Fruit fly (Drosophila melanogaster) whole organism, embryonic: ENCODE data around the gene Gorab.

Source experiments
- BEAF-32 ChIP-seq: fragments of 200-800 bp; sonication (Bioruptor generic); optimal IDR thresholded peaks from 3 replicates; lab custom pipeline; 2017; ENCODE audit warnings: missing biosample characterization, missing genetic modification characterization, mild to moderate bottlenecking, moderate library complexity, missing genetic modification reagents
- Bgb ChIP-seq: fragments of 200-800 bp; sonication (Bioruptor generic); IDR thresholded peaks from 2 replicates; pipeline ENCODE4 v1.3.6; 2022; ENCODE audit warnings: missing biosample characterization, missing genetic modification characterization; ENCODE audit not compliant: partially characterized antibody
- CG10321 ChIP-seq: fragments of 200-800 bp; sonication (Bioruptor generic); IDR thresholded peaks from 2 replicates; pipeline ENCODE4 v1.3.6; 2022; ENCODE audit warnings: missing biosample characterization, missing genetic modification characterization
- CG10431 ChIP-seq: fragments of 200-800 bp; sonication (Bioruptor generic); optimal IDR thresholded peaks from 3 replicates; lab custom pipeline; 2018; ENCODE audit warnings: missing biosample characterization, mild to moderate bottlenecking, missing genetic modification characterization
- CG11085 ChIP-seq: fragments of 200-800 bp; sonication (Bioruptor generic); IDR thresholded peaks from 2 replicates; pipeline ENCODE4 v1.3.6; 2022; ENCODE audit warnings: missing biosample characterization, missing genetic modification characterization
- CG12155 ChIP-seq: fragments of 200-800 bp; sonication (Bioruptor generic); optimal IDR thresholded peaks from 3 replicates; lab custom pipeline; 2016; ENCODE audit warnings: missing biosample characterization, missing genetic modification characterization
- CG13123 ChIP-seq: fragments of 200-800 bp; sonication (Bioruptor generic); optimal IDR thresholded peaks from 2 replicates; lab custom pipeline; 2016; ENCODE audit warnings: missing biosample characterization, missing genetic modification characterization
- CG13894 ChIP-seq: fragments of 200-800 bp; sonication (Bioruptor generic); optimal IDR thresholded peaks from 3 replicates; lab custom pipeline; 2018; ENCODE audit warnings: missing biosample characterization, mild to moderate bottlenecking, missing genetic modification characterization, moderate library complexity
- CG14710 ChIP-seq: fragments of 200-800 bp; sonication (Bioruptor generic); optimal IDR thresholded peaks from 3 replicates; lab custom pipeline; 2019; ENCODE audit warnings: missing biosample characterization, mild to moderate bottlenecking, missing genetic modification characterization, moderate library complexity
- CG1603 ChIP-seq: fragments of 200-800 bp; sonication (Bioruptor generic); optimal IDR thresholded peaks from 2 replicates; lab custom pipeline; 2019; ENCODE audit warnings: missing biosample characterization, mild to moderate bottlenecking, missing genetic modification characterization, moderate library complexity
- CG18619 ChIP-seq: fragments of 200-800 bp; sonication (Bioruptor generic); optimal IDR thresholded peaks from 3 replicates; lab custom pipeline; 2017; ENCODE audit warnings: missing biosample characterization, mild to moderate bottlenecking, missing genetic modification characterization
- CG2120 ChIP-seq: fragments of 200-800 bp; sonication (Bioruptor generic); optimal IDR thresholded peaks from 3 replicates; lab custom pipeline; 2016; ENCODE audit warnings: missing biosample characterization, missing genetic modification characterization
- CG32772 ChIP-seq: fragments of 200-800 bp; sonication (Bioruptor generic); IDR thresholded peaks from 2 replicates; pipeline ENCODE4 v1.3.6; 2022; ENCODE audit warnings: missing biosample characterization, missing genetic modification characterization
- CG33557 ChIP-seq: fragments of 200-800 bp; sonication (Bioruptor generic); optimal IDR thresholded peaks from 2 replicates; lab custom pipeline; 2019; ENCODE audit warnings: missing biosample characterization, mild to moderate bottlenecking, missing genetic modification characterization, moderate library complexity
- CG34224 ChIP-seq: fragments of 200-800 bp; sonication (Bioruptor generic); IDR thresholded peaks from 3 replicates; pipeline ENCODE4 v1.3.6; 2022; ENCODE audit warnings: missing biosample characterization, missing genetic modification characterization; ENCODE audit not compliant: partially characterized antibody
- CrebB ChIP-seq: fragments of 200-800 bp; sonication (Bioruptor generic); optimal IDR thresholded peaks from 3 replicates; lab custom pipeline; 2018; ENCODE audit warnings: missing biosample characterization, mild to moderate bottlenecking, missing genetic modification characterization
- D19B ChIP-seq: fragments of 200-800 bp; sonication (Bioruptor generic); optimal IDR thresholded peaks from 2 replicates; lab custom pipeline; 2017; ENCODE audit warnings: missing biosample characterization, mild to moderate bottlenecking, missing genetic modification characterization
- Dad ChIP-seq: fragments of 200-800 bp; sonication (Bioruptor generic); optimal IDR thresholded peaks from 3 replicates; lab custom pipeline; 2016; ENCODE audit warnings: missing biosample characterization, missing genetic modification characterization
- Dll ChIP-seq: fragments of 200-800 bp; sonication (Bioruptor generic); IDR thresholded peaks from 4 replicates; pipeline ENCODE4 v1.3.6; 2022; ENCODE audit warnings: missing biosample characterization, missing genetic modification characterization; ENCODE audit not compliant: partially characterized antibody
- Drgx ChIP-seq: fragments of 200-800 bp; sonication (Bioruptor generic); IDR thresholded peaks from 2 replicates; pipeline ENCODE4 v1.3.6; 2022; ENCODE audit warnings: missing biosample characterization, missing genetic modification characterization
- Fer1 ChIP-seq: fragments of 200-800 bp; sonication (Bioruptor generic); optimal IDR thresholded peaks from 2 replicates; lab custom pipeline; 2017; ENCODE audit warnings: missing biosample characterization, mild to moderate bottlenecking, missing genetic modification characterization
- HHEX ChIP-seq: fragments of 200-800 bp; sonication (Bioruptor generic); optimal IDR thresholded peaks from 3 replicates; lab custom pipeline; 2017; ENCODE audit warnings: missing biosample characterization, mild to moderate bottlenecking, missing genetic modification characterization, missing genetic modification reagents
- HLH3B ChIP-seq: fragments of 200-800 bp; sonication (Bioruptor generic); IDR thresholded peaks from 2 replicates; pipeline ENCODE4 v1.3.6; 2022; ENCODE audit warnings: missing biosample characterization, missing genetic modification characterization
- HmgZ ChIP-seq: fragments of 200-800 bp; sonication (Bioruptor generic); optimal IDR thresholded peaks from 2 replicates; lab custom pipeline; 2018; ENCODE audit warnings: missing biosample characterization, mild to moderate bottlenecking, missing genetic modification characterization
- NFAT ChIP-seq: fragments of 200-800 bp; sonication (Bioruptor generic); IDR thresholded peaks from 2 replicates; pipeline ENCODE4 v1.3.6; 2022; ENCODE audit warnings: missing biosample characterization, missing genetic modification characterization
- Nf-YB ChIP-seq: fragments of 200-800 bp; sonication (Bioruptor generic); optimal IDR thresholded peaks from 3 replicates; lab custom pipeline; 2019; ENCODE audit warnings: missing biosample characterization, mild to moderate bottlenecking, missing genetic modification characterization, moderate library complexity
- NfI ChIP-seq: fragments of 200-800 bp; sonication (Bioruptor generic); optimal IDR thresholded peaks from 3 replicates; lab custom pipeline; 2018; ENCODE audit warnings: missing biosample characterization, mild to moderate bottlenecking, missing genetic modification characterization, moderate library complexity
- Ravus ChIP-seq: fragments of 200-800 bp; sonication (Bioruptor generic); IDR thresholded peaks from 2 replicates; pipeline ENCODE4 v1.3.6; 2022; ENCODE audit warnings: missing biosample characterization, missing genetic modification characterization
- Rfx ChIP-seq: fragments of 200-800 bp; sonication (Bioruptor generic); IDR thresholded peaks from 2 replicates; pipeline ENCODE4 v1.3.6; 2022; ENCODE audit warnings: missing biosample characterization, missing genetic modification characterization
- Sry-δ ChIP-seq: fragments of 200-800 bp; sonication (Bioruptor generic); optimal IDR thresholded peaks from 2 replicates; lab custom pipeline; 2016; ENCODE audit warnings: missing biosample characterization, missing genetic modification characterization
- caup ChIP-seq: fragments of 200-800 bp; sonication (Bioruptor generic); optimal IDR thresholded peaks from 3 replicates; lab custom pipeline; 2017; ENCODE audit warnings: missing biosample characterization, mild to moderate bottlenecking, missing genetic modification characterization, moderate library complexity; ENCODE audit not compliant: severe bottlenecking
- chif ChIP-seq, 2 experiments: fragments of 200-800 bp; sonication (Bioruptor generic); optimal IDR thresholded peaks; 3 replicates each; lab custom pipeline; 2016; ENCODE audit warnings: missing biosample characterization in 2 of 2, missing genetic modification characterization in 2 of 2
- chinmo ChIP-seq: fragments of 200-800 bp; sonication (Bioruptor generic); IDR thresholded peaks from 4 replicates; pipeline ENCODE4 v1.3.6; 2022; ENCODE audit warnings: missing biosample characterization, missing genetic modification characterization; ENCODE audit not compliant: partially characterized antibody
- esg ChIP-seq: fragments of 200-800 bp; sonication (Bioruptor generic); conservative IDR thresholded peaks from 2 replicates; pipeline ENCODE4 v1.3.6; 2022; ENCODE audit warnings: missing biosample characterization, missing genetic modification characterization
- eve ChIP-seq, 2 experiments: fragments of >200 bp; optimal IDR thresholded peaks; 2 replicates each; lab custom pipeline; 2017; ENCODE audit warnings: missing biosample characterization in 2 of 2, missing genetic modification characterization in 2 of 2
- gro ChIP-seq: fragments of 200-800 bp; sonication (Bioruptor generic); optimal IDR thresholded peaks from 2 replicates; lab custom pipeline; 2016; ENCODE audit warnings: missing biosample characterization, missing genetic modification characterization
- h ChIP-seq: fragments of >200 bp; optimal IDR thresholded peaks from 2 replicates; lab custom pipeline; 2017
- pb ChIP-seq: fragments of 200-800 bp; sonication (Bioruptor generic); optimal IDR thresholded peaks from 3 replicates; lab custom pipeline; 2016; ENCODE audit warnings: missing biosample characterization, missing genetic modification characterization
- peb ChIP-seq: fragments of 200-800 bp; sonication (Bioruptor generic); IDR thresholded peaks from 2 replicates; pipeline ENCODE4 v1.3.6; 2022; ENCODE audit warnings: missing biosample characterization, missing genetic modification characterization
- pros ChIP-seq: fragments of 200-800 bp; sonication (Bioruptor generic); optimal IDR thresholded peaks from 3 replicates; lab custom pipeline; 2019; ENCODE audit warnings: missing biosample characterization, mild to moderate bottlenecking, missing genetic modification characterization, moderate library complexity
- sug ChIP-seq: fragments of 200-800 bp; optimal IDR thresholded peaks from 2 replicates; lab custom pipeline; 2019; ENCODE audit warnings: missing biosample characterization, mild to moderate bottlenecking, missing genetic modification characterization, moderate library complexity
- tap ChIP-seq: fragments of 200-800 bp; optimal IDR thresholded peaks from 3 replicates; lab custom pipeline; 2019; ENCODE audit warnings: missing biosample characterization, mild to moderate bottlenecking, missing genetic modification characterization, moderate library complexity
- toy ChIP-seq: fragments of 200-800 bp; sonication (Bioruptor generic); IDR thresholded peaks from 2 replicates; pipeline ENCODE4 v1.3.6; 2022; ENCODE audit warnings: missing biosample characterization, missing genetic modification characterization
- twi ChIP-seq: fragments of 200-800 bp; optimal IDR thresholded peaks from 2 replicates; lab custom pipeline; 2019; ENCODE audit warnings: missing biosample characterization, mild to moderate bottlenecking, missing genetic modification characterization, moderate library complexity
- unpg ChIP-seq: fragments of 200-800 bp; sonication (Bioruptor generic); optimal IDR thresholded peaks from 3 replicates; lab custom pipeline; 2018; ENCODE audit warnings: missing biosample characterization, mild to moderate bottlenecking, missing genetic modification characterization, moderate library complexity
- wdn ChIP-seq: fragments of 200-800 bp; sonication (Bioruptor generic); IDR thresholded peaks from 2 replicates; pipeline ENCODE4 v1.3.6; 2022; ENCODE audit warnings: missing biosample characterization, missing genetic modification characterization
- z ChIP-seq: fragments of 200-800 bp; sonication (Bioruptor generic); IDR thresholded peaks from 3 replicates; pipeline ENCODE4 v1.3.6; 2022; ENCODE audit warnings: missing biosample characterization, missing genetic modification characterization
- zen2 ChIP-seq: fragments of 200-800 bp; sonication (Bioruptor generic); IDR thresholded peaks from 3 replicates; pipeline ENCODE4 v1.3.6; 2022; ENCODE audit warnings: missing biosample characterization, missing genetic modification characterization; ENCODE audit not compliant: partially characterized antibody

Gene Gorab

DNA sequence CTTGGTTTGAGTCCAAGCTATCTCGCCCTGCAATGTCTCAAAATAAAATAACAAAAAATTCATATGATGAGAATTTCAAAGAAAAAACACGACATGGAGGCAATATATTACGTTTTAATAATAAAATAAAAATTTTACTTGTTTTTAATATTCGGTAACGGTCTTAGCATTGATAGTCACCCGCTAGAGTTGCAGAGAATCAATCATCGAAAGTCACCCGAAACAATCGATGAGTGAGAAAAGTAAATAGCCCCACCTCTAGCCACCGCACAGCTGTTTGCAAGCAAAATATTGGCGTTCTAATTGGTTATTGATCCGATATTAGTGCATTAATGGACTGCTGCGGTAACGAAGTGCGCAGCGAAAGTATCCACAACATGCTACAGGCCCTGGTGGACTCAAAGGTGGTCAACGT, 47.4 kb upstream of the Gorab start, which contains the start of gene CG34250 (continued):
- TF ChIP-seq CG11085 (GFP tag; lab: Robert Waterston, UW) (no peak), toy (GFP tag; lab: Robert Waterston, UW) (no peak), chinmo (GFP tag; lab: Robert Waterston, UW) (peak; percentile 62; the same call in 2 of the 4 replicates), Fer1 (GFP tag; lab: Kevin White, UChicago) (peak; percentile 30), CG13123 (GFP tag; lab: Kevin White, UChicago) (peak; percentile 36), zen2 (GFP tag; lab: Robert Waterston, UW) (peak; percentile 44; the same call in 2 of the 3 replicates), pros (no peak), Bgb (GFP tag; lab: Robert Waterston, UW) (peak; percentile 72), HmgZ (tag; lab: Kevin White, UChicago) (peak; percentile 59)

DNA sequence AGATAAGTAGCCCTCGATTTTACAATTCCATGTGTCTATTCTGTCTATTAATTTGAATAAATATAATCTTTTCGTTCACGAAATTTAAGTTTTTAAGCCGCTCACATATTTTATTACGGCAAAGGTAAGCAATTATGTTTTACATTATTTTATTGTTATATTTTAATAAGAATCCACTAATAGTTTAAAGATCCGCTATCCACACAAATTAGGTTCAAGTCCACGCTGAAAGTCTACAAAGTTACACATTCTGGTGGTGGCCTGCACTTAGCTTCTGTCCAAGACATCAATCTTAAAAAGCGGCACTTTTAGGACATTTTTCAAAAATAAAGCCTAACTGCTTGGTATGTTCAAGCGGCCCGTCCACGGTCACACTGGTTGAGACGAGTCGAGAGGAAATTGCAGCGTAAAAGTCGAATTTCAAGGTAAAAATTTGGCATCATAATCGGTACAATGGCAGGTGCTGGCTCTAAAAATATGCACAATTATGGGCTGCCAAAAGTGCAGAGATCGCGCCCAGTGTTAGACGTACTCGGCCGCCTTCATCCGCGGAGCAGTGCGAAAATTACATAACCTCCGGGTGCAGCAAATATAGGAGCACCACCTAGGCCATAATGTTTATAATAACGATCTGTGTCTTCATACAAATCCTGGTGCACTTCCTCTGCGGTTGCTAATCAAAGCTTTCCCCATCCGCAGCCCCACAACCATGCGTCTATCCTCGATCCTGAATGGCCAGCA, 46.2 kb upstream of the Gorab start, which contains the start of the genes UQCR-Q and CG46525:
Gene UQCR-Q, plus strand, starts transcription at position 51 of the 741 bp plus-strand sequence.
Gene CG46525, plus strand, starts transcription at position 510 of the 741 bp plus-strand sequence.
- TF ChIP-seq twi (no peak), HHEX (GFP tag; lab: Kevin White, UChicago) (no peak), Nf-YB (GFP tag; lab: Kevin White, UChicago) (peak; percentile 13), CrebB (peak; percentile 33), D19B (GFP tag; lab: Kevin White, UChicago) (no peak), Drgx (GFP tag; lab: Robert Waterston, UW) (no peak), caup (GFP tag; lab: Kevin White, UChicago) (no peak), tap (tag; lab: Kevin White, UChicago) (no peak), z (no peak), Rfx (GFP tag; lab: Robert Waterston, UW) (no peak), gro (GFP tag; lab: Kevin White, UChicago) (no peak), esg (GFP tag; lab: Robert Waterston, UW) (no peak), Dll (GFP tag; lab: Robert Waterston, UW) (0 out of 4 replicates have a peak, but pooled peaks have one; percentile 20), h (no peak), wdn (GFP tag; lab: Robert Waterston, UW) (no peak), CG10321 (no peak), peb (GFP tag; lab: Robert Waterston, UW) (no peak), CG32772 (no peak), chif (GFP tag; optimal IDR thresholded peaks at IDR 0.05; lab: Kevin White, UChicago) (no peak), unpg (GFP tag; lab: Kevin White, UChicago) (peak; percentile 6), CG18619 (GFP tag; lab: Kevin White, UChicago) (no peak), CG12155 (GFP tag; lab: Kevin White, UChicago) (no peak), Sry-δ (GFP tag; lab: Kevin White, UChicago) (peak; percentile 47), CG33557 (no peak), sug (peak; percentile 35), CG13123 (GFP tag; lab: Kevin White, UChicago) (no peak), CG2120 (GFP tag; lab: Kevin White, UChicago) (no peak), Dad (GFP tag; lab: Kevin White, UChicago) (no peak), CG14710 (tag; lab: Kevin White, UChicago) (peak; percentile 56), Ravus (GFP tag; lab: Robert Waterston, UW) (no peak), HLH3B (no peak), BEAF-32 (GFP tag; lab: Kevin White, UChicago) (peak; percentile 45), CG10431 (no peak), CG1603 (tag; lab: Kevin White, UChicago) (peak; percentile 72), NfI (GFP tag; lab: Kevin White, UChicago) (peak; percentile 15), NFAT (GFP tag; lab: Robert Waterston, UW) (0 out of 2 replicates have a peak, but pooled peaks have one; percentile 3), CG34224 (GFP tag; lab: Robert Waterston, UW) (no peak), pb (GFP tag; lab: Kevin White, UChicago) (no peak), eve (GFP tag; optimal IDR thresholded peaks at IDR 0.05; lab: Kevin White, UChicago) (no peak), CG13894 (tag; lab: Kevin White, UChicago) (peak; percentile 33)
